Worm (Caenorhabditis elegans) whole organism, mixed stage, embryonic: ENCODE data around the gene C50B8.6.

ENCODE experiments used
- ces-1 ChIP-seq: fragments of 150-350 bp; optimal IDR thresholded peaks from 2 replicates; lab custom pipeline; 2014; ENCODE audit warnings: missing biosample characterization, missing genetic modification reagents, missing genetic modification characterization
- elt-3 ChIP-seq: fragments of 150-350 bp; optimal IDR thresholded peaks from 2 replicates; lab custom pipeline; 2014; ENCODE audit warnings: missing biosample characterization, missing genetic modification characterization
- lin-32 ChIP-seq: fragments of 200-800 bp; sonication (Bioruptor generic); optimal IDR thresholded peaks from 2 replicates; lab custom pipeline; 2018; ENCODE audit warnings: mild to moderate bottlenecking, missing genetic modification characterization, missing compliant biosample characterization
- mep-1 ChIP-seq: fragments of 150-350 bp; optimal IDR thresholded peaks from 2 replicates; lab custom pipeline; 2017; ENCODE audit warnings: missing biosample characterization, missing genetic modification reagents, missing genetic modification characterization, inconsistent platforms
- nhr-28 ChIP-seq: fragments of 150-350 bp; optimal IDR thresholded peaks from 2 replicates; lab custom pipeline; 2014; ENCODE audit warnings: missing biosample characterization, missing genetic modification characterization
- nhr-76 ChIP-seq: sonication (generic microtip); optimal IDR thresholded peaks from 2 replicates; lab custom pipeline; 2017; ENCODE audit warnings: missing biosample characterization, missing genetic modification characterization
- pha-4 ChIP-seq: fragments of 150-350 bp; optimal IDR thresholded peaks from 2 replicates; lab custom pipeline; 2018; ENCODE audit warnings: missing biosample characterization, missing genetic modification reagents, missing genetic modification characterization
- snpc-4 ChIP-seq: fragments of 150-350 bp; optimal IDR thresholded peaks from 2 replicates; lab custom pipeline; 2014; ENCODE audit warnings: missing biosample characterization, missing genetic modification characterization
- unc-62 ChIP-seq: fragments of 150-350 bp; optimal IDR thresholded peaks from 2 replicates; lab custom pipeline; 2014; ENCODE audit warnings: missing biosample characterization, missing genetic modification reagents, missing genetic modification characterization

DNA sequence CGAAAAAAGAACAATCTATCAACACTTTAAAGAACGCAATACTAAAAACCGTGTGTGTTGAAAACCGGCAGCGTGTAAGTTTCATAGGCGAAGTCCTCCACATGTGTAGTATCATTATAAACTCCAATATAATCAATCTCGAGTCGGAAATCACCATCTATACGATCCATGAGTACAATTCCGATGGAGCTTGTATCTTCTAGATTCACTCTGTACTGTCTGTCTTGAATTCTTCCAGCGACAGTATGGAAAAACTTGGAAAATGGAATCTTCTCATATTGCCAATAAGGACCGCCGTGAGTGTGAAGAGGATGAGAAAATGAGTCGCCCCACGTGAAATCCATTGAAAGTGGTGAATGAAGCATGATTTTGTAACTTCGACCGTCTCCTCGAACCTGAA is 11.8 kb upstream of the C50B8.6 start:
- TF ChIP-seq lin-32 (GFP tag; lab: Kevin White, UChicago) (no peak), pha-4 (no peak), snpc-4 (no peak), elt-3 (tag; lab: Kevin White, UChicago) (no peak), unc-62 (GFP tag; lab: Kevin White, UChicago) (no peak), mep-1 (tag; lab: Kevin White, UChicago) (no peak), nhr-28 (tag; lab: Kevin White, UChicago) (no peak), ces-1 (GFP tag; lab: Kevin White, UChicago) (no peak), nhr-76 (tag; lab: Kevin White, UChicago) (no peak)
